Worm (Caenorhabditis elegans) whole organism, midembryonic: ENCODE measurements around the gene clec-260.

Experiments
- T22C8.4 ChIP-seq: fragments of 200-800 bp; sonication (Bioruptor generic); IDR thresholded peaks from 2 replicates; pipeline ENCODE4 v1.3.6; 2022; ENCODE audit warnings: missing genetic modification characterization, missing compliant biosample characterization
- klf-2 ChIP-seq: fragments of 200-800 bp; sonication (Bioruptor generic); conservative IDR thresholded peaks from 2 replicates; pipeline ENCODE4 v1.3.6; 2022; ENCODE audit warnings: missing genetic modification reagents, missing genetic modification characterization, missing compliant biosample characterization

DNA sequence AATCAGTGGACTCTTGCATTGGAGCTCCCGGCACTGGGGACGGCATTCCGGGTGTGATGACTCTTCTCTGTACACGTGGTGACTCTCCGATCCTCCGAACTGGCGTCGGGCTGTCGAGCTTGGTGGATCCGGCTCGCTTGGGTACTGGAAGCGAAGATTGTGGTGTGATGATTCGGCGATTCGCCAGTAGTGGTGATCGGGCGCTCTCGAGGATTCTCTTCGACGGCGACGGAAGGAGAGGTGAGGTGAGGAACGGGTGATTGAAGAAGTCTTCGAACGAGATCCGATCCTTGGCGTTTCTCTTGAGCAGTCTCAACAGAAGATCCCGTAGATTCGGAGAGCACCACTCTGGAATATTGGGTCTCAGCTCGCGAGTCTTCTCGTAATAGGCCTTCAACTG lies 14.5 kb upstream of the clec-260 start:
- TF ChIP-seq T22C8.4 (GFP tag; lab: Robert Waterston, UW) (no peak), klf-2 (GFP tag; lab: Robert Waterston, UW) (no peak)
